Fruit fly (Drosophila melanogaster) whole organism, prepupa: ENCODE results near the gene CG5762.

ENCODE experiments used
- CG16779 ChIP-seq: fragments of 200-800 bp; sonication (Bioruptor generic); optimal IDR thresholded peaks from 3 replicates; lab custom pipeline; 2017; ENCODE audit warnings: missing biosample characterization, mild to moderate bottlenecking, missing genetic modification characterization
- CG3919 ChIP-seq: fragments of 200-800 bp; sonication (Bioruptor generic); optimal IDR thresholded peaks from 3 replicates; lab custom pipeline; 2016; ENCODE audit warnings: missing biosample characterization, missing genetic modification characterization
- CG7368 ChIP-seq: fragments of 200-800 bp; sonication (Bioruptor generic); optimal IDR thresholded peaks from 3 replicates; lab custom pipeline; 2016; ENCODE audit warnings: missing biosample characterization, missing genetic modification characterization
- Gug ChIP-seq: fragments of 200-800 bp; sonication (Bioruptor generic); IDR thresholded peaks from 2 replicates; pipeline ENCODE4 v1.3.6; 2022; ENCODE audit warnings: missing biosample characterization, missing genetic modification characterization
- fd59A ChIP-seq: fragments of 200-800 bp; sonication (Bioruptor generic); optimal IDR thresholded peaks from 2 replicates; lab custom pipeline; 2017; ENCODE audit warnings: missing biosample characterization, mild to moderate bottlenecking, missing genetic modification characterization, missing genetic modification reagents
- vri ChIP-seq: fragments of 200-800 bp; sonication (Bioruptor generic); optimal IDR thresholded peaks from 3 replicates; lab custom pipeline; 2016; ENCODE audit warnings: missing biosample characterization, mild to moderate bottlenecking, missing genetic modification characterization

DNA sequence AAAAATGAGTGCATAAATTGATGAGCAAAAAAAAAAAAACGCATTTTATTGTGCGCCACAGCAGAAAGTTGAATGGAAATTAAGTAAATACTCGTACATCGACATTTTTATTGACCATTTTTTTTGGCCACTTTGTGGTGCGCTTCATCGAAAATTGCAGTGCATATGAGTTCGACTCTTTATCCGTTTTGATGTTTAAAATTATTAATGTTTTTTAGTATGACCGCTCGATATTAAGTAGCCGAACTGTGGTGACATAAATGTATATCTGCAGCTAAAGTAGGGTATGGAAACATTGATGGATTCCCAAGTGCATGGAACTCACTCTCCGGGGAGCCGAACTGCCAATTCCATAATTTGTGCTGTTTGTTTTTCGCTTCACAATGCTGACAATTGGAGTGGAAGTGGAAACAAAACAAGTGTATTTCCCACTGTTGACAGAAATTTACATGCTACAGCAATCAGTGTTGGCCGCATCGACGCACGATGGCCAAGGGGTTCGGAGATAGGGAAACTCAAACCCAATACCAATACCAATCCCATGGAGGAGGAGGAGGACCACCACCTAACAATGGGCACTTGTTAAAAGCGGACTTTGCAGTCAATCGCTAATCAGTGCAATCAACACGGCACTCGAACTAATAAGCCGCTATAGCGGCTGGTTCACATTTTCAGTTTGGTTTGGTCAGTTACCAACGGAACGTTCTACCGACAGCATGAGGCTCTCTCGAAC lies 30.9 kb upstream of the CG5762 start, which contains the start of gene CG13616:
- TF ChIP-seq CG16779 (no peak), Gug (GFP tag; lab: Robert Waterston, UW) (no peak), fd59A (GFP tag; lab: Kevin White, UChicago) (no peak), CG7368 (no peak), CG3919 (GFP tag; lab: Kevin White, UChicago) (no peak), vri (no peak)
